Fruit fly (Drosophila melanogaster) whole organism, embryonic: Measurements from ENCODE around the gene CG1231.

Experiments
- Adf1 ChIP-seq: fragments of 200-800 bp; sonication (Bioruptor generic); IDR thresholded peaks from 2 replicates; pipeline ENCODE4 v1.3.6; 2022; ENCODE audit warnings: missing biosample characterization, missing genetic modification characterization
- B-H2 ChIP-seq: fragments of 200-800 bp; sonication (Bioruptor generic); optimal IDR thresholded peaks from 2 replicates; lab custom pipeline; 2018; ENCODE audit warnings: missing biosample characterization, mild to moderate bottlenecking, missing genetic modification characterization
- Bgb ChIP-seq: fragments of 200-800 bp; sonication (Bioruptor generic); IDR thresholded peaks from 2 replicates; pipeline ENCODE4 v1.3.6; 2022; ENCODE audit warnings: missing biosample characterization, missing genetic modification characterization; ENCODE audit not compliant: partially characterized antibody
- CG1024 ChIP-seq: fragments of 200-800 bp; sonication (Bioruptor generic); IDR thresholded peaks from 2 replicates; pipeline ENCODE4 v1.3.6; 2022; ENCODE audit warnings: missing biosample characterization, missing genetic modification characterization
- CG10431 ChIP-seq: fragments of 200-800 bp; sonication (Bioruptor generic); optimal IDR thresholded peaks from 3 replicates; lab custom pipeline; 2018; ENCODE audit warnings: missing biosample characterization, mild to moderate bottlenecking, missing genetic modification characterization
- CG10565 ChIP-seq: fragments of 200-800 bp; sonication (Bioruptor generic); optimal IDR thresholded peaks from 3 replicates; lab custom pipeline; 2016; ENCODE audit warnings: missing biosample characterization, mild to moderate bottlenecking, missing genetic modification characterization
- CG10654 ChIP-seq: fragments of 200-800 bp; sonication (Bioruptor generic); optimal IDR thresholded peaks from 2 replicates; lab custom pipeline; 2016; ENCODE audit warnings: missing biosample characterization, missing genetic modification characterization
- CG11247 ChIP-seq: fragments of 200-800 bp; sonication (Bioruptor generic); IDR thresholded peaks from 2 replicates; pipeline ENCODE4 v1.3.6; 2022; ENCODE audit warnings: missing biosample characterization, missing genetic modification characterization
- CG11398 ChIP-seq: fragments of 200-800 bp; sonication (Bioruptor generic); optimal IDR thresholded peaks from 2 replicates; lab custom pipeline; 2016; ENCODE audit warnings: missing biosample characterization, missing genetic modification characterization
- CG11723 ChIP-seq: fragments of 200-800 bp; sonication (Bioruptor generic); optimal IDR thresholded peaks from 2 replicates; lab custom pipeline; 2017; ENCODE audit warnings: missing biosample characterization, mild to moderate bottlenecking, missing genetic modification characterization
- CG12391 ChIP-seq: fragments of 200-800 bp; sonication (Bioruptor generic); optimal IDR thresholded peaks from 3 replicates; lab custom pipeline; 2018; ENCODE audit warnings: missing biosample characterization, mild to moderate bottlenecking, missing genetic modification characterization, moderate library complexity
- CG17568 ChIP-seq: fragments of 200-800 bp; sonication (Bioruptor generic); optimal IDR thresholded peaks from 2 replicates; lab custom pipeline; 2018; ENCODE audit warnings: missing biosample characterization, mild to moderate bottlenecking, missing genetic modification characterization, moderate library complexity
- CG2129 ChIP-seq: fragments of 200-800 bp; sonication (Bioruptor generic); IDR thresholded peaks from 2 replicates; pipeline ENCODE4 v1.3.6; 2022; ENCODE audit warnings: missing biosample characterization, missing genetic modification characterization; ENCODE audit not compliant: partially characterized antibody
- CG3065 ChIP-seq: fragments of 200-800 bp; sonication (Bioruptor generic); optimal IDR thresholded peaks from 2 replicates; lab custom pipeline; 2016; ENCODE audit warnings: missing biosample characterization, missing genetic modification characterization
- CG31441 ChIP-seq: fragments of 200-800 bp; sonication (Bioruptor generic); IDR thresholded peaks from 2 replicates; pipeline ENCODE4 v1.3.6; 2022; ENCODE audit warnings: missing biosample characterization, missing genetic modification characterization
- CG32767 ChIP-seq: fragments of 200-800 bp; sonication (Bioruptor generic); IDR thresholded peaks from 2 replicates; pipeline ENCODE4 v1.3.6; 2022; ENCODE audit warnings: missing biosample characterization, missing genetic modification characterization
- CG3281 ChIP-seq: fragments of 200-800 bp; sonication (Bioruptor generic); optimal IDR thresholded peaks from 3 replicates; lab custom pipeline; 2017; ENCODE audit warnings: missing biosample characterization, mild to moderate bottlenecking, missing genetic modification characterization
- CG42726 ChIP-seq: fragments of 200-800 bp; sonication (Bioruptor generic); IDR thresholded peaks from 2 replicates; pipeline ENCODE4 v1.3.6; 2022; ENCODE audit warnings: missing biosample characterization, missing genetic modification characterization; ENCODE audit not compliant: partially characterized antibody
- CG4282 ChIP-seq: fragments of 200-800 bp; sonication (Bioruptor generic); optimal IDR thresholded peaks from 2 replicates; lab custom pipeline; 2016; ENCODE audit warnings: missing biosample characterization, missing genetic modification characterization
- CG4328 ChIP-seq: fragments of 200-800 bp; sonication (Bioruptor generic); optimal IDR thresholded peaks from 3 replicates; lab custom pipeline; 2017; ENCODE audit warnings: missing biosample characterization, missing genetic modification reagents, missing genetic modification characterization
- CG4404 ChIP-seq: fragments of 200-800 bp; sonication (Bioruptor generic); IDR thresholded peaks from 2 replicates; pipeline ENCODE4 v1.3.6; 2022; ENCODE audit warnings: missing biosample characterization, missing genetic modification characterization
- CG4730 ChIP-seq: fragments of 200-800 bp; sonication (Bioruptor generic); IDR thresholded peaks from 2 replicates; pipeline ENCODE4 v1.3.6; 2022; ENCODE audit warnings: missing biosample characterization, missing genetic modification characterization
- CG5245 ChIP-seq: fragments of 200-800 bp; sonication (Bioruptor generic); optimal IDR thresholded peaks from 3 replicates; lab custom pipeline; 2016; ENCODE audit warnings: missing biosample characterization, missing genetic modification characterization
- CG6175 ChIP-seq: fragments of 200-800 bp; sonication (Bioruptor generic); IDR thresholded peaks from 3 replicates; pipeline ENCODE4 v1.3.6; 2022; ENCODE audit warnings: missing biosample characterization, missing genetic modification characterization
- CG8089 ChIP-seq: fragments of 200-800 bp; sonication (Bioruptor generic); optimal IDR thresholded peaks from 3 replicates; lab custom pipeline; 2016; ENCODE audit warnings: missing biosample characterization, missing genetic modification characterization
- CG8359 ChIP-seq: fragments of 200-800 bp; sonication (Bioruptor generic); optimal IDR thresholded peaks from 2 replicates; lab custom pipeline; 2017; ENCODE audit warnings: missing biosample characterization, mild to moderate bottlenecking, missing genetic modification characterization, borderline replicate concordance
- CG9876 ChIP-seq: fragments of 200-800 bp; sonication (Bioruptor generic); optimal IDR thresholded peaks from 2 replicates; lab custom pipeline; 2016; ENCODE audit warnings: missing biosample characterization, missing genetic modification characterization
- D19A ChIP-seq: fragments of 200-800 bp; optimal IDR thresholded peaks from 3 replicates; lab custom pipeline; 2019; ENCODE audit warnings: missing biosample characterization, mild to moderate bottlenecking, missing genetic modification characterization, moderate library complexity
- Dbx ChIP-seq: fragments of 200-800 bp; sonication (Bioruptor generic); IDR thresholded peaks from 3 replicates; pipeline ENCODE4 v1.3.6; 2022; ENCODE audit warnings: missing biosample characterization, missing genetic modification characterization
- Deaf1 ChIP-seq: fragments of 200-800 bp; optimal IDR thresholded peaks from 3 replicates; lab custom pipeline; 2019; ENCODE audit warnings: missing biosample characterization, mild to moderate bottlenecking, missing genetic modification characterization, moderate library complexity
- H15 ChIP-seq: fragments of 200-800 bp; sonication (Bioruptor generic); IDR thresholded peaks from 3 replicates; pipeline ENCODE4 v1.3.6; 2022; ENCODE audit warnings: missing biosample characterization, missing genetic modification characterization
- HLH3B ChIP-seq: fragments of 200-800 bp; sonication (Bioruptor generic); IDR thresholded peaks from 2 replicates; pipeline ENCODE4 v1.3.6; 2022; ENCODE audit warnings: missing biosample characterization, missing genetic modification characterization
- HLH4C ChIP-seq: fragments of 200-800 bp; sonication (Bioruptor generic); IDR thresholded peaks from 3 replicates; pipeline ENCODE4 v1.3.6; 2022; ENCODE audit warnings: missing biosample characterization, missing genetic modification characterization; ENCODE audit not compliant: partially characterized antibody
- HLHmδ ChIP-seq: fragments of 200-800 bp; sonication (Bioruptor generic); optimal IDR thresholded peaks from 2 replicates; lab custom pipeline; 2018; ENCODE audit warnings: missing biosample characterization, mild to moderate bottlenecking, missing genetic modification characterization, moderate library complexity
- Rfx ChIP-seq: fragments of 200-800 bp; sonication (Bioruptor generic); IDR thresholded peaks from 2 replicates; pipeline ENCODE4 v1.3.6; 2022; ENCODE audit warnings: missing biosample characterization, missing genetic modification characterization
- ab ChIP-seq: fragments of 200-800 bp; sonication (Bioruptor generic); optimal IDR thresholded peaks from 2 replicates; lab custom pipeline; 2016; ENCODE audit warnings: missing biosample characterization, missing genetic modification characterization
- ara ChIP-seq: fragments of 200-800 bp; sonication (Bioruptor generic); IDR thresholded peaks from 2 replicates; pipeline ENCODE4 v1.3.6; 2022; ENCODE audit warnings: missing biosample characterization, missing genetic modification characterization
- bab2 ChIP-seq: fragments of 200-800 bp; sonication (Bioruptor generic); optimal IDR thresholded peaks from 2 replicates; lab custom pipeline; 2016; ENCODE audit warnings: missing biosample characterization, missing genetic modification characterization
- bigmax ChIP-seq: fragments of 200-800 bp; sonication (Bioruptor generic); optimal IDR thresholded peaks from 2 replicates; lab custom pipeline; 2018; ENCODE audit warnings: missing biosample characterization, mild to moderate bottlenecking, missing genetic modification characterization
- klu ChIP-seq: fragments of 200-800 bp; sonication (Bioruptor generic); IDR thresholded peaks from 2 replicates; pipeline ENCODE4 v1.3.6; 2022; ENCODE audit warnings: missing biosample characterization, missing genetic modification characterization
- luna ChIP-seq: fragments of 200-800 bp; sonication (Bioruptor generic); optimal IDR thresholded peaks from 2 replicates; lab custom pipeline; 2016; ENCODE audit warnings: missing biosample characterization, missing genetic modification characterization
- nerfin-1 ChIP-seq: fragments of 200-800 bp; sonication (Bioruptor generic); optimal IDR thresholded peaks from 3 replicates; lab custom pipeline; 2019; ENCODE audit warnings: missing biosample characterization, mild to moderate bottlenecking, missing genetic modification characterization, moderate library complexity
- pfk ChIP-seq: fragments of 200-800 bp; sonication (Bioruptor generic); optimal IDR thresholded peaks from 2 replicates; lab custom pipeline; 2018; ENCODE audit warnings: missing biosample characterization, mild to moderate bottlenecking, missing genetic modification characterization, moderate library complexity
- ranshi ChIP-seq: fragments of 200-800 bp; sonication (Bioruptor generic); IDR thresholded peaks from 2 replicates; pipeline ENCODE4 v1.3.6; 2022; ENCODE audit warnings: missing biosample characterization, missing genetic modification characterization
- salm ChIP-seq: fragments of 200-800 bp; sonication (Bioruptor generic); optimal IDR thresholded peaks from 2 replicates; lab custom pipeline; 2018; ENCODE audit warnings: missing biosample characterization, mild to moderate bottlenecking, missing genetic modification characterization
- sna ChIP-seq: fragments of 200-800 bp; sonication (Bioruptor generic); IDR thresholded peaks from 2 replicates; pipeline ENCODE4 v1.3.6; 2022; ENCODE audit warnings: missing biosample characterization, missing genetic modification characterization; ENCODE audit not compliant: partially characterized antibody
- stwl ChIP-seq: fragments of 200-800 bp; sonication (Bioruptor generic); optimal IDR thresholded peaks from 3 replicates; lab custom pipeline; 2018; ENCODE audit warnings: missing biosample characterization, mild to moderate bottlenecking, missing genetic modification characterization, moderate library complexity
- trem ChIP-seq: fragments of 200-800 bp; optimal IDR thresholded peaks from 3 replicates; lab custom pipeline; 2019; ENCODE audit warnings: missing biosample characterization, mild to moderate bottlenecking, missing genetic modification characterization, moderate library complexity
- vnd ChIP-seq: fragments of 200-800 bp; sonication (Bioruptor generic); IDR thresholded peaks from 3 replicates; pipeline ENCODE4 v1.3.6; 2022; ENCODE audit warnings: missing biosample characterization, missing genetic modification characterization; ENCODE audit not compliant: partially characterized antibody
- wor ChIP-seq: fragments of 200-800 bp; sonication (Bioruptor generic); IDR thresholded peaks from 2 replicates; pipeline ENCODE4 v1.3.6; 2022; ENCODE audit warnings: missing biosample characterization, missing genetic modification characterization
- zen ChIP-seq: fragments of 200-800 bp; sonication (Bioruptor generic); optimal IDR thresholded peaks from 3 replicates; lab custom pipeline; 2018; ENCODE audit warnings: missing biosample characterization, mild to moderate bottlenecking, missing genetic modification characterization, moderate library complexity

CG1231 gene

DNA sequence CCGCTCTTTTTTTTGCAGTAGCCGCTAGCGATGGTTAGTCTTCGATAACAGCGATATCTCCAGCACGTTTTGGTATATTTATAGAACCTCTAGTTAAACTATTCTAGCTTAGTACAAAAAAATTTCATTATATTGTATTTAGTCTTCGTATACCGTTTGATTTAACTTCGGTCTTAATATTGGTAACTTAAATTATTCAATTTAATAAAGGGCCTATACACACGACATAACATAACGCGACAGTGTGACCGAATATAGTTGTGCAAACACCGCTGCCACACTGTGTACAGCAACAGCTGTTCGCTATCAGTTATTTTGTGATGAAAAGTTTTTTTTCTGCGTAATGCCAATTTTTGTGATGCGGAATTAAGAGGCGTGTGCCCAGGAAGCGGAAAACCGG, 5.0 kb downstream of the CG1231 start, which contains the start of the genes Cdc5 and CG1233 (continued):
- TF ChIP-seq luna (GFP tag; lab: Kevin White, UChicago) = no peak
- TF ChIP-seq CG10431 (GFP tag; lab: Kevin White, UChicago) = peak; percentile 26
- TF ChIP-seq CG3065 (GFP tag; lab: Kevin White, UChicago) = no peak
- no peak for TF ChIP-seq nerfin-1 (tag; lab: Kevin White, UChicago)
- no peak for TF ChIP-seq HLH3B (GFP tag; lab: Robert Waterston, UW)
- TF ChIP-seq Dbx (GFP tag; lab: Robert Waterston, UW) = peak; percentile 57; the same call in 2 of the 3 replicates
- TF ChIP-seq CG10565 (GFP tag; lab: Kevin White, UChicago) = no peak
- TF ChIP-seq CG42726 (GFP tag; lab: Robert Waterston, UW) = no peak
- no peak for TF ChIP-seq CG3281 (GFP tag; lab: Kevin White, UChicago)
- peak; percentile 56 for TF ChIP-seq bab2 (GFP tag; lab: Kevin White, UChicago)
- peak; percentile 87 for TF ChIP-seq trem (tag; lab: Kevin White, UChicago)
- TF ChIP-seq CG8359 = no peak
- TF ChIP-seq bigmax = no peak
- TF ChIP-seq CG4404 (GFP tag; lab: Robert Waterston, UW) = no peak
- TF ChIP-seq B-H2 = no peak
- TF ChIP-seq CG1024 (GFP tag; lab: Robert Waterston, UW) = 0 out of 2 replicates have a peak, but pooled peaks have one; percentile 33
- TF ChIP-seq CG17568 = no peak
- TF ChIP-seq zen (tag; lab: Kevin White, UChicago) = peak; percentile 61
- no peak for TF ChIP-seq CG4730 (GFP tag; lab: Robert Waterston, UW)
- no peak for TF ChIP-seq D19A
- no peak for TF ChIP-seq CG9876 (GFP tag; lab: Kevin White, UChicago)
- no peak for TF ChIP-seq klu (GFP tag; lab: Robert Waterston, UW)
- peak; percentile 49; the same call in 2 of the 3 replicates for TF ChIP-seq vnd (GFP tag; lab: Robert Waterston, UW)
- peak; percentile 43 for TF ChIP-seq HLH4C (GFP tag; lab: Robert Waterston, UW)
- TF ChIP-seq CG31441 (GFP tag; lab: Robert Waterston, UW) = no peak
- TF ChIP-seq HLHmδ (GFP tag; lab: Kevin White, UChicago) = no peak
- TF ChIP-seq CG11398 (GFP tag; lab: Kevin White, UChicago) = no peak
- TF ChIP-seq Adf1 = no peak
- TF ChIP-seq CG32767 = no peak
- no peak for TF ChIP-seq wor (GFP tag; lab: Robert Waterston, UW)
- TF ChIP-seq Deaf1 (tag; lab: Kevin White, UChicago) = no peak
- TF ChIP-seq CG11247 (GFP tag; lab: Robert Waterston, UW) = no peak
- no peak for TF ChIP-seq ab
- no peak for TF ChIP-seq CG4328 (GFP tag; lab: Kevin White, UChicago)
- TF ChIP-seq CG5245 (GFP tag; lab: Kevin White, UChicago) = no peak
- TF ChIP-seq Rfx (GFP tag; lab: Robert Waterston, UW) = peak; percentile 70
- TF ChIP-seq stwl = peak; percentile 79
- no peak for TF ChIP-seq CG6175 (GFP tag; lab: Robert Waterston, UW)
- peak; percentile 43; the same call in 1 of the 2 replicates for TF ChIP-seq Bgb (GFP tag; lab: Robert Waterston, UW)
- TF ChIP-seq pfk = no peak
- TF ChIP-seq H15 = peak; percentile 45; the same call in 1 of the 3 replicates
- 0 out of 2 replicates have a peak, but pooled peaks have one; percentile 14 for TF ChIP-seq ranshi
- TF ChIP-seq CG4282 (GFP tag; lab: Kevin White, UChicago) = no peak
- TF ChIP-seq CG10654 (GFP tag; lab: Kevin White, UChicago) = no peak
- no peak for TF ChIP-seq CG2129
- peak; percentile 17 for TF ChIP-seq CG8089 (GFP tag; lab: Kevin White, UChicago)
- TF ChIP-seq CG12391 (tag; lab: Kevin White, UChicago) = peak; percentile 82
- TF ChIP-seq sna (GFP tag; lab: Robert Waterston, UW) = peak; percentile 69
- peak; percentile 42; the same call in 1 of the 2 replicates for TF ChIP-seq ara (GFP tag; lab: Robert Waterston, UW)
- no peak for TF ChIP-seq salm
- TF ChIP-seq CG11723 = no peak
